Worm (Caenorhabditis elegans) whole organism, L4/young adult: ENCODE results near the gene B0496.11.

Experiments
- W03F9.2 ChIP-seq: fragments of 150-350 bp; optimal IDR thresholded peaks from 2 replicates; lab custom pipeline; 2014; ENCODE audit warnings: missing biosample characterization, missing genetic modification characterization
- dao-5 ChIP-seq: sonication (generic microtip); optimal IDR thresholded peaks from 2 replicates; lab custom pipeline; 2016; ENCODE audit warnings: missing genotype, missing genetic modification characterization, moderate library complexity, missing compliant biosample characterization
- him-1 ChIP-seq: sonication (generic microtip); optimal IDR thresholded peaks from 2 replicates; lab custom pipeline; 2016; ENCODE audit warnings: missing genotype, missing genetic modification reagents, missing genetic modification characterization, missing compliant biosample characterization

Gene B0496.11

DNA sequence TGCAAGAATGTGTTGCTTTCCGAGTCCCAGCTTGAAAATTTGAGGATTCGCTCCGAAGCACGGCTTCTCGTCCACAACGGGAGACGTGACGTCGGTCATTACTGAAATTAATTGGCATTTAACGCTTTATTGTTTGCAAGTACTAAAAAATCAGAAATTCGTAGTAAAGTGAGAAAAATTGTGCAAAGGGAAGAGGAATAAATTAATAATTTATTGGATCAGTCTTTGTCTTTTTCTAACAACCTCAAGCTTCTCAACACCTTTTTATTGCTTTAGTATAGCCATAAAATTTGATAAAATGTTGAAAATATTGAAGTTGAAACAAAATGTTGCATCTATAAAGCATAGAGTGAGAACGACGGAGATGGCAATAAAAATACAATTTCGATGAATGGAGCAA, 17.6 kb upstream of the B0496.11 start, which contains the start of gene tes-1:
Gene tes-1 (minus strand): TSS at position 101 of the 400 bp plus-strand sequence.
- TF ChIP-seq dao-5 (tag; lab: Kevin White, UChicago) (no peak), W03F9.2 (tag; lab: Kevin White, UChicago) (no peak), him-1 (tag; lab: Kevin White, UChicago) (no peak)

DNA sequence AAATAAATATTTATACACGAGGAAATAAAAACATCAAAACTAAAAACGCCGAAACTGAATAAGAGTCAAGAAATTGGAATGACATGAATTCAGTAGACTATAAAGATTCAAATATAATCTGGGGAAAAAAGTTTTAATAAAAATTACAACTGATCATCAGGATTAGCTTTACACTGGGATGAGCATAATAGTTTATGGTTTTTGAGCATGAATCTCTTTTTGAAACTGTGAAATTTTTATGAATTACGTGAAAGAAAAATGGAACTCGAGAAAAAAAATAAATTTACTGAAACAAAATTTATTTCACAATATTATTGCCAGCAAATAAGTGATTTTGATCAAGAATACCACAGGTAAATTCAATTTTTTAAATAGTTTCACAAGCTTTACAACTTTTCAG, 13.8 kb upstream of the B0496.11 start, which contains the start of gene B0496.2:
Gene B0496.2 (plus strand): TSS at position 301 of the 400 bp plus-strand sequence.
- TF ChIP-seq W03F9.2 (tag; lab: Kevin White, UChicago) (no peak), him-1 (tag; lab: Kevin White, UChicago) (no peak), dao-5 (tag; lab: Kevin White, UChicago) (no peak)

DNA sequence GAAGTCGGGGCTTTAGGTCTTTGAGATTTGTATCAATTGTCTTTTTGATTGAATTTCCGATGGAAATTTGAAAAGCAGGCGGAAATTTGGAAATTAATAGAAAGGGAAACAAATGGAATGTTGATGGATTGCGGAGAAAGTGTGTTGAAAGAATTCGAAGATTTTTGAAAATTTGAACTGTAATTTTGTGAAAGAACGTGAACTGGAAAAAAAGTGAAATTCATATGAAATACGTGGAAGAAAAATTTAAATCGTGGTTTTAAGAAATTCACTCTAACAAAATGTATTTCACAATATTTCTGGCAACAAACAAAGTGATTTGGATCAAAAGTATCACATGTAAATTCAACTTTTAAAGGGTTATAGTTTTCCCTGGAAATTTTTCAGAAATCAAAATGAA, 12.2 kb upstream of the B0496.11 start, which contains the start of gene B0496.1:
Gene B0496.1 (plus strand): TSS at position 301 of the 400 bp plus-strand sequence.
- TF ChIP-seq W03F9.2 (tag; lab: Kevin White, UChicago) (no peak), him-1 (tag; lab: Kevin White, UChicago) (no peak), dao-5 (tag; lab: Kevin White, UChicago) (no peak)

DNA sequence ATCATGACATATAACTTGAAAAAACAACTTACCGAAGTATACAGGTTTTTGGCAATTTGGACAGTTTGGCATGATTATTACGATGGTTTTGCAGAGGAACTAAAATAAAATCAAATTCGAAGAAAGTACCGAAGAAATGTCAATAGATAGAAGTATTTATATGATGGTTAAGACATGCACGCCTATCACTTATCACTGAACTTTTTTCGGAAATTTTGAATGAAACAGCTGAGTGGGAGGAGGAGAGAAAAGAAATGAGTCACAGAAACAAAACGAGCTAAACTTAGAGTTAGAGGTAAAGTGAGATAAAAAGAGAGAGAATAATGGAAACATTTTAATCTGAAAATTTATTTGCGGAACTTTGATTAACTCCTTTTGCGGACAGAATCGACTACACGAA, 11.5 kb upstream of the B0496.11 start, which contains the start of gene valv-1:
Gene valv-1 (minus strand): TSS at position 101 of the 400 bp plus-strand sequence.
- no peak for TF ChIP-seq dao-5 (tag; lab: Kevin White, UChicago)
- TF ChIP-seq him-1 (tag; lab: Kevin White, UChicago): no peak
- no peak for TF ChIP-seq W03F9.2 (tag; lab: Kevin White, UChicago)

DNA sequence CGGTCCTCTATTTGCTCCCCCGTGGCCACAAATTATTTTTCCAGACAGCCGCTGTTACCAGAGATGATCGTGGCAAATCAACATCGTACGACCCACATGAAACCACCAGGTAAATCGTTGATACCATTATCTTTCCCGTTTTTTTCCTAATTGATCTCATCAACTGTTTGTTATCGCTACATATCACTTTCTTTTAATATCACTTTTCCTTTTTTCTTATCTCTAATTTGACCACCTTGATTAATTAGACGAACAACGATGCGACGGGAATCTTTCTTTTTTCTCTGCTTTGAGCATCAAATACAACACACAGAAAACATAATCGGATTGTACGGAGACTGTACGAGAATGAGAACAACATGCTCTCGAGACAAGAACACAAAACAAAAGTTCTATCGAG, 6.5 kb upstream of the B0496.11 start:
- TF ChIP-seq W03F9.2 (tag; lab: Kevin White, UChicago) (no peak), dao-5 (tag; lab: Kevin White, UChicago) (no peak), him-1 (tag; lab: Kevin White, UChicago) (no peak)

DNA sequence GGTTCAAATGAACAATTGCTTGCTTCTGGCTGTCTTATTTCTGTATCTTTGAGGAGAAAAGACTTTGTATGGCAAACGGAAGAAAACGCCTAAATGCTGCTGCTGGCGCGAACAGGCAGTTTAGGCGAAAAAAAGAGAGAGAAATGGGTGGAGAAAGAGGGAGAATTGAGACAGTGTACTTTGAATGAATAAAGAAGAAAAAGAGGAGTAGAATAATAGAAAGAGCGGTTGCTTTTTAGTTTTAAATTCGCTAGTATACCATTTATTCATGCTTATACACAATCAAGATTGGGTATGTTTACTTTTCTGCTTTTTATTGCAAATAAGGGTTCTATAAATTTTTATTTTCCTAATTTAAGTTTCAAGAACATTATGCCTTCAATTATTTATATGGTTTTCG, 5.6 kb upstream of the B0496.11 start:
- TF ChIP-seq W03F9.2 (tag; lab: Kevin White, UChicago) (no peak), him-1 (tag; lab: Kevin White, UChicago) (no peak), dao-5 (tag; lab: Kevin White, UChicago) (no peak)

ce11 chrIV:7428998-7429397, 4.8 kb downstream of the B0496.11 start:
- TF ChIP-seq dao-5 (tag; lab: Kevin White, UChicago) (no peak), W03F9.2 (tag; lab: Kevin White, UChicago) (no peak), him-1 (tag; lab: Kevin White, UChicago) (no peak)

DNA sequence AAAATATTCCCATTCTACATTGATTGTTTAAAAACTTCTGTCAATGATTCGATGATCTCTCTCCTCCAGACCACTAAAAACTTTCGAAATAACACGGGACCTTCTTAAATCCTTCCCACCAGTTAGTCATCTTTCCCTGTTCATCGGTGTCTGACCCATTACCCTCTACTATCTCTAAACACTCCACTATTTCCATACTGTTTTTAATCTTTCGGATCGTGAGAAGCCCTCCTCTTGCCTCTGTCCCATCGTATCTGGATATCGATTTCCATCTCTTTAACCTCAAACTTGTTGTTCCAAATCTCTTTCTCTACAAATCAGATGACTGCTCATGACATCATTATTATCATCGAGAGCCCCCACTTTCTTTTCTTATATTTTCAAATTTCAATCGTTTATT, 5.4 kb downstream of the B0496.11 start:
- TF ChIP-seq dao-5 (tag; lab: Kevin White, UChicago): no peak
- TF ChIP-seq W03F9.2 (tag; lab: Kevin White, UChicago): no peak
- no peak for TF ChIP-seq him-1 (tag; lab: Kevin White, UChicago)

DNA sequence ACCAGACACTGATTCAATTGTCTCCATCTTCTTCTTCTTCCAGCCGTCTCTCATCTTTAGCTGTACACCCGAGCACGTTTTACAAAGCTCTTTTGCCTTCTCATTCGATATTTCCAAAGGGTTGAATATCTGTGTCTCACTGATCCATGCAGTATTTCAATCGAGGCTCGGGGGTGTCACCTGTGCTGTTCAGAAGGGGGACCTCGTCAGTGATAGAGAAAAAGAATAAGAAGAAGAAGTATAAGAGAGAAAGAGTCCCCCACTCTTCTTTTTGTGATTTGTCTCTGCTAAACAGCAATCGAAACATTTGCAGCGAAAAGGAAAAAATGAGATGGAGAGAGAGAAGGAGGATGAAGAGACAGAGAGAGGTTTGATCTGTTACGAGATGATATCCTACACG, 7.7 kb downstream of the B0496.11 start:
- no peak for TF ChIP-seq W03F9.2 (tag; lab: Kevin White, UChicago)
- TF ChIP-seq dao-5 (tag; lab: Kevin White, UChicago): no peak
- no peak for TF ChIP-seq him-1 (tag; lab: Kevin White, UChicago)

DNA sequence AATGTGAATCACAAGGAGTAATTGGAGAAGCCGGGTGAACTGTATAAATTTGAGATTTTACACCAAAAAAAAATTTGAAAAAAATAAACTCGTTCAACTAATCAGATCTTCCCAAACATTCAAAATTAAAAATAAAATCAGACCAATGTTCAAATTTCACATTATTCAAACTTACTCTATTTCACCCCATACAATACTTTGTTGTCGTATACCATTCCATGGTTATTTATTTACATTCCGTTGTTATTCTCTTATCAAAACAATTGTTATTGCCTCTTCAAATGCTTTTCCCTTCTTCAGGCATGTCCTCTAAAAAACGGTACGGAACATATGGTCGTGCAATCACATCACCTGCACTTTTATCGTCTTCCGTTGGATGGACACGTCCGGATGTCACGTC, 9.6 kb downstream of the B0496.11 start, which contains the start of gene unc-82:
Gene unc-82 (plus strand): TSS at position 301 of the 400 bp plus-strand sequence.
- TF ChIP-seq dao-5 (tag; lab: Kevin White, UChicago): no peak
- no peak for TF ChIP-seq W03F9.2 (tag; lab: Kevin White, UChicago)
- no peak for TF ChIP-seq him-1 (tag; lab: Kevin White, UChicago)

DNA sequence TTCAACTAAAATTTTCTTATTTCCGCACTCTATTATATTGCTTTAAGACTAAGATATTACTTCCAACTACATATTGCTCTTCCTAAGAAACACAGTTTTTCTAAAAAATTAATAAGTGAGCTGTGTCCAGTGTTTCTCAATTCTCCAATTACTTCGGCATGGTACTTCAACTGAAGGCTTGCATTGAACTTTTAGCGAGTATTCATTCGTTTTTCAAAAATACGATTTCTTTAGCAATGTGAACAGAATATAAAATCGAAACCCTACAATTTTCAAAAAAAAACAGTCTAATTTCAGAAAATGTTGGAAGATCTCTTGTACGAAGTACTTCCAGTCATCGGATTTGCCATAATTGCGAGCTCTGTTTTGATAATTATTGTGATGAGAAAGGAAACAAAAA, 12.8 kb downstream of the B0496.11 start, which contains the start of gene srtx-1:
Gene srtx-1 (plus strand): TSS at position 301 of the 400 bp plus-strand sequence.
- no peak for TF ChIP-seq dao-5 (tag; lab: Kevin White, UChicago)
- no peak for TF ChIP-seq him-1 (tag; lab: Kevin White, UChicago)
- no peak for TF ChIP-seq W03F9.2 (tag; lab: Kevin White, UChicago)

DNA sequence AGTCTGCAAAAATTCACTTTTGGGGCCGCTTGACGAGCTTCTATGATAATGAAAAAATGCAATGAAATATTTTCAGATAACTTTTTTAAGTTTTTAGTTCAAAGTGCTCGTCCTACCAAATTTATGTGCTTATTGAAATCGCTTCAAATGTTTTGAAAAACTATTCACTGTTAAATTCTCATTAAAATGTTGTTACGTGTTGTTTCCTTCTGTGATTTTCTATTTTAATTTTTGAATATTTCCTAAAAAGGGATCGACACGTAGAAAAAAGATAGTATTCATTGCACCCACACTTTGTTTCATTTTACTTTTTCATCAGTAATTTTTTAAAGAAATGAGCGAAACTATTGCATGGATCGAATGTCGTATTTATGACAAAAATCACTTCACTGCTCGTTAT, 14.9 kb downstream of the B0496.11 start, which contains the start of gene B0496.6:
Gene B0496.6 (plus strand): TSS at position 301 of the 400 bp plus-strand sequence.
- TF ChIP-seq dao-5 (tag; lab: Kevin White, UChicago): no peak
- no peak for TF ChIP-seq him-1 (tag; lab: Kevin White, UChicago)
- TF ChIP-seq W03F9.2 (tag; lab: Kevin White, UChicago): no peak

DNA sequence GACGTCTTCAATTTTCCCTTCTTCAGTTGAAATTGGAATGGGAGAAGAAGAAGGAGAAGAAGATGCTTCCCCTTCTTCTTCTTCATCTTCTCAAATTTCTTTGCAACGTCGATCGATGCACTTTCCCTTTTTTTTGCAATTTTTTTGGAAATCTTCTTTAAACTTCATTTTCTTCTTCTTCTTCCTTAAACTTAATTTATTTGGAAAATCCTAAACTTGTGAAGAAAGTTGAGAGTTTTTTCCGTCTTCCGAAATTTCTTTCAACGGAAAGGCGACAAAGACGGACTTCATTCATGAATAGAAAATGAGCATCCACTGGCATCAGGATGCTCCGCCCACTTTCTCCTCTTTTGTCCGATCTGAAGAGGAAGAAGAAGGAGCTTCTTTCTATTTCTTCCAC, 19.6 kb downstream of the B0496.11 start:
- no peak for TF ChIP-seq him-1 (tag; lab: Kevin White, UChicago)
- TF ChIP-seq dao-5 (tag; lab: Kevin White, UChicago): no peak
- TF ChIP-seq W03F9.2 (tag; lab: Kevin White, UChicago): no peak

ce11 chrIV:7413573-7413972, 20.2 kb downstream of the B0496.11 start:
- TF ChIP-seq him-1 (tag; lab: Kevin White, UChicago): no peak
- no peak for TF ChIP-seq W03F9.2 (tag; lab: Kevin White, UChicago)
